Fruit fly (Drosophila melanogaster): ENCODE measurements around the gene CG42353.

DNA sequence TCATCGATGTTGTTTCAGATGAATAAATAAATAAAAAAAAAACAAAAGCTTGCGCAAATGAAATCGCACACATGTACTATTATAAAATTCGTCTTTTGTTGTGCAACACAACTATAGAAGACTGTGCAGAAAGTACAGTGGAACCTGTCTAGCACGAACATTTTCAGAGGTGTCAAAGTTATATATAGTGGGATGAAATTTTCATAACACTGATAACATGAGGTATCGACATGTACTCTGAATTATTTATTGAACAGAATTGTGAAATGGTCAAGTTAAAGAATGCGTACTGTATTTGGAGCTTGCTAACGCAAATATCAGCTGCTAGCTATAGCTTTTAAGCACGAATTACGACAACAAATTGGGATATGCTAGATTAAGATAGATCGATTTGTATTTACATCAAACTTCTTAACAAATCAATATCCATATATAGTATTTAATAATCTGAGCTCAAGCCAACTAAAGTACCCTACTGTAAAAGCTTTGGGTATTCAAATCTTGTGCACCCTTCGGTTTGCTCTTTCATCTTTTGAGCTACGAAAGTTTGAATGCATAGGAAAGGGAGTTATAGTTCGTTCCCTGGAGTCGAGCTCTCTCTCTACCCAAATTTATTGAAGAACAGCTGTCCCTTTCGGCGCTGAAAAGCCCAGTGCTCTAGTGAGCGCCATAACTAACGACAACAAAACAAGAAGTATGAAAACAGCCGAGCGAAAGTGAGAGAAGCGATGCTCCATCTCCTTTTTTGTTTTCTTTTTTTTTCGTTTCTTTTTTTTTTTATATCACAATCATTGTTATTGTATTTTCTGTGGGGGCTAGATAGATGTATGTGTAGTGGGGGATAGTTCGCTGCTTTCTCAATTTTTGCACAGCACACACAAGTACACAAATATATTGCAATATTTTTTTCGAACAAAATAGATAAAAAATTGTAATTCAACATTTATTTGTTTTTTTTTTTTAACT, 14.3 kb downstream of the CG42353 start:
- TF ChIP-seq D19B (GFP tag; optimal IDR thresholded peaks at IDR 0.05) (peak; percentile 80), Abd-B (GFP tag; optimal IDR thresholded peaks at IDR 0.05) (peak; percentile 78), ci (GFP tag; IDR thresholded peaks at IDR 0.05) (peak; percentile 94), Bgb (GFP tag; IDR thresholded peaks at IDR 0.05; ENCODE audit: partially characterized antibody) (no peak), CG8388 (GFP tag; optimal IDR thresholded peaks at IDR 0.05) (peak; percentile 78), Opbp (GFP tag; IDR thresholded peaks at IDR 0.05; ENCODE audit: partially characterized antibody) (no peak), CG9727 (GFP tag; optimal IDR thresholded peaks at IDR 0.05) (peak; percentile 80), h (optimal IDR thresholded peaks at IDR 0.05) (no peak), CG12155 (GFP tag; optimal IDR thresholded peaks at IDR 0.05) (peak; percentile 88), Nf-YC (tag; optimal IDR thresholded peaks at IDR 0.05) (peak; percentile 81), usp (GFP tag; optimal IDR thresholded peaks at IDR 0.05) (no peak), TFAM (GFP tag; optimal IDR thresholded peaks at IDR 0.05) (peak; percentile 17), CG7987 (GFP tag; optimal IDR thresholded peaks at IDR 0.05) (peak; percentile 74), CG42726 (GFP tag; IDR thresholded peaks at IDR 0.05; ENCODE audit: partially characterized antibody) (no peak)
